ENCODE assay signal across 5 fruit fly cellular contexts in genomic region chr3R:25594128-25594527, dm6.
TF ChIP-seq lines count a peak whose summit lies in the region.

No protein-coding gene starts in this region.

- peak; percentile 73 to 88 for TF ChIP-seq CTCF in S2 (optimal IDR thresholded peaks at IDR 0.05; lab: Kevin White, UChicago)
- peak; percentile 91 for TF ChIP-seq CTCF in whole organism, embryonic (GFP tag; optimal IDR thresholded peaks at IDR 0.05; lab: Kevin White, UChicago)

TF ChIP-seq in whole organism, adult, 20 proteins besides CTCF, POLR2A, EP300 and RAD21:
- TF ChIP-seq CG14711 (tag; optimal IDR thresholded peaks at IDR 0.05; lab: Kevin White, UChicago) (peak; percentile 71), ovo (GFP tag; optimal IDR thresholded peaks at IDR 0.05; lab: Kevin White, UChicago) (no peak)

TF ChIP-seq in whole organism, embryonic, 481 proteins besides CTCF, POLR2A, EP300 and RAD21 (continues in another document):
- TF ChIP-seq tll (GFP tag; optimal IDR thresholded peaks at IDR 0.05; lab: Kevin White, UChicago): peak in 1 of 2 experiments; percentile 14
- TF ChIP-seq wdn (GFP tag; IDR thresholded peaks at IDR 0.05; lab: Robert Waterston, UW): no peak
- no peak for TF ChIP-seq stc (GFP tag; IDR thresholded peaks at IDR 0.05; lab: Robert Waterston, UW)
- TF ChIP-seq Camta (GFP tag; optimal IDR thresholded peaks at IDR 0.05; lab: Kevin White, UChicago): no peak
- no peak for TF ChIP-seq CG12104 (GFP tag; optimal IDR thresholded peaks at IDR 0.05; lab: Kevin White, UChicago)
- TF ChIP-seq CG12659 (GFP tag; optimal IDR thresholded peaks at IDR 0.05; lab: Kevin White, UChicago): no peak
- TF ChIP-seq CG33213 (GFP tag; optimal IDR thresholded peaks at IDR 0.05; lab: Kevin White, UChicago): no peak
- peak; percentile 73 for TF ChIP-seq zen (tag; optimal IDR thresholded peaks at IDR 0.05; lab: Kevin White, UChicago)
- no peak for TF ChIP-seq CrebB (tag; optimal IDR thresholded peaks at IDR 0.05; lab: Kevin White, UChicago)
- TF ChIP-seq Nf-YB (GFP tag; optimal IDR thresholded peaks at IDR 0.05; lab: Kevin White, UChicago): no peak
- no peak for TF ChIP-seq CG8281 (tag; optimal IDR thresholded peaks at IDR 0.05; lab: Kevin White, UChicago)
- no peak for TF ChIP-seq pzg (GFP tag; optimal IDR thresholded peaks at IDR 0.05; lab: Kevin White, UChicago)
- TF ChIP-seq CG7372 (GFP tag; IDR thresholded peaks at IDR 0.05; lab: Robert Waterston, UW): no peak
- TF ChIP-seq grn (GFP tag; optimal IDR thresholded peaks at IDR 0.05; lab: Kevin White, UChicago): no peak
- peak; percentile 25 for TF ChIP-seq CG33557 (GFP tag; optimal IDR thresholded peaks at IDR 0.05; lab: Kevin White, UChicago)
- TF ChIP-seq CG4730 (GFP tag; IDR thresholded peaks at IDR 0.05; lab: Robert Waterston, UW): no peak
- no peak for TF ChIP-seq CG17568 (GFP tag; optimal IDR thresholded peaks at IDR 0.05; lab: Kevin White, UChicago)
- peak; percentile 13 for TF ChIP-seq HmgD (GFP tag; optimal IDR thresholded peaks at IDR 0.05; lab: Kevin White, UChicago)
- no peak for TF ChIP-seq CG1024 (GFP tag; IDR thresholded peaks at IDR 0.05; lab: Robert Waterston, UW)
- peak; percentile 51 for TF ChIP-seq CG14710 (tag; optimal IDR thresholded peaks at IDR 0.05; lab: Kevin White, UChicago)
- no peak for TF ChIP-seq pnt (GFP tag; optimal IDR thresholded peaks at IDR 0.05; lab: Kevin White, UChicago)
- TF ChIP-seq Deaf1 (tag; optimal IDR thresholded peaks at IDR 0.05; lab: Kevin White, UChicago): no peak
- TF ChIP-seq CG17359 (tag; optimal IDR thresholded peaks at IDR 0.05; lab: Kevin White, UChicago): no peak
- TF ChIP-seq CG10267 (tag; optimal IDR thresholded peaks at IDR 0.05; lab: Kevin White, UChicago): peak; percentile 96
- peak; percentile 23 for TF ChIP-seq CG2116 (GFP tag; optimal IDR thresholded peaks at IDR 0.05; lab: Kevin White, UChicago)
- no peak for TF ChIP-seq CG2889 (GFP tag; IDR thresholded peaks at IDR 0.05; lab: Robert Waterston, UW)
- TF ChIP-seq en (GFP tag; optimal IDR thresholded peaks at IDR 0.05; lab: Kevin White, UChicago): no peak
- TF ChIP-seq Chrac-16 (GFP tag; optimal IDR thresholded peaks at IDR 0.05; lab: Kevin White, UChicago): no peak
- peak; percentile 88 for TF ChIP-seq psq (GFP tag; optimal IDR thresholded peaks at IDR 0.05; lab: Kevin White, UChicago)
- no peak for TF ChIP-seq prd (optimal IDR thresholded peaks at IDR 0.05; lab: Kevin White, UChicago)
- peak; percentile 23; the same call in 1 of the 3 replicates for TF ChIP-seq prd (GFP tag; IDR thresholded peaks at IDR 0.05; lab: Robert Waterston, UW)

TF ChIP-seq in whole organism, prepupa, 60 proteins besides CTCF, POLR2A, EP300 and RAD21:
- no peak for TF ChIP-seq CG6163 (GFP tag; IDR thresholded peaks at IDR 0.05; lab: Robert Waterston, UW)
- TF ChIP-seq ss (GFP tag; optimal IDR thresholded peaks at IDR 0.05; lab: Kevin White, UChicago): no peak
- TF ChIP-seq Blimp-1 (GFP tag; optimal IDR thresholded peaks at IDR 0.05; lab: Kevin White, UChicago): no peak
- no peak for TF ChIP-seq CG10669 (GFP tag; optimal IDR thresholded peaks at IDR 0.05; lab: Kevin White, UChicago)
- no peak for TF ChIP-seq CG15336 (GFP tag; IDR thresholded peaks at IDR 0.05; lab: Robert Waterston, UW)
- TF ChIP-seq Eip93F (GFP tag; optimal IDR thresholded peaks at IDR 0.05; lab: Kevin White, UChicago): no peak
- TF ChIP-seq CG8319 (GFP tag; optimal IDR thresholded peaks at IDR 0.05; lab: Kevin White, UChicago): no peak
- TF ChIP-seq Eip78C (GFP tag; lab: Kevin White, UChicago): peak; percentile 5
- TF ChIP-seq acj6 (GFP tag; optimal IDR thresholded peaks at IDR 0.05; lab: Kevin White, UChicago): no peak
TF ChIP-seq in whole organism, prepupa: peak in this region for 1.

TF ChIP-seq in whole organism, wandering third instar larva, 38 proteins besides CTCF, POLR2A, EP300 and RAD21:
- TF ChIP-seq psq (GFP tag; optimal IDR thresholded peaks at IDR 0.05; lab: Kevin White, UChicago): peak; percentile 75
- no peak for TF ChIP-seq lola (GFP tag; optimal IDR thresholded peaks at IDR 0.05; lab: Kevin White, UChicago)
- no peak for TF ChIP-seq rgr (GFP tag; optimal IDR thresholded peaks at IDR 0.05; lab: Kevin White, UChicago)
- no peak for TF ChIP-seq Vsx2 (GFP tag; optimal IDR thresholded peaks at IDR 0.05; lab: Kevin White, UChicago; ENCODE audit: partially characterized antibody)
- TF ChIP-seq Dif (GFP tag; optimal IDR thresholded peaks at IDR 0.05; lab: Kevin White, UChicago; ENCODE audit: partially characterized antibody): no peak
